Fruit fly (Drosophila melanogaster): ENCODE results near the gene exex.
A peak's percentile ranks its signal among the peaks of the same experiment; 100 is the strongest.

The exex gene

dm6 chr3L:7914969-7915596 is 32.9 kb upstream of the exex start, which contains the start of gene Tmem43 (continued):
- TF ChIP-seq CG10979 (tag; optimal IDR thresholded peaks at IDR 0.05) (no peak), BtbVII (GFP tag; optimal IDR thresholded peaks at IDR 0.05) (no peak), stwl (tag; optimal IDR thresholded peaks at IDR 0.05) (peak; percentile 54), CG13287 (GFP tag; IDR thresholded peaks at IDR 0.05; ENCODE audit: partially characterized antibody) (peak; percentile 33; the same call in 1 of the 2 replicates), CG6689 (GFP tag; IDR thresholded peaks at IDR 0.05) (no peak), gem (tag; optimal IDR thresholded peaks at IDR 0.05) (no peak), Stat92E (GFP tag; optimal IDR thresholded peaks at IDR 0.05) (no peak), Mad (GFP tag; optimal IDR thresholded peaks at IDR 0.05) (no peak), CG18476 (GFP tag; optimal IDR thresholded peaks at IDR 0.05) (no peak), Dll (GFP tag; IDR thresholded peaks at IDR 0.05; ENCODE audit: partially characterized antibody) (peak; percentile 14; the same call in 1 of the 4 replicates), Sin3A (optimal IDR thresholded peaks at IDR 0.05) (peak; percentile 53), Ptx1 (GFP tag; IDR thresholded peaks at IDR 0.05) (no peak), MBD-R2 (GFP tag; IDR thresholded peaks at IDR 0.05) (peak; percentile 90), klu (GFP tag; IDR thresholded peaks at IDR 0.05) (no peak), row (GFP tag; IDR thresholded peaks at IDR 0.05) (peak; percentile 30; the same call in 2 of the 3 replicates), stc (GFP tag; IDR thresholded peaks at IDR 0.05) (no peak), ac (GFP tag; optimal IDR thresholded peaks at IDR 0.05) (no peak), twi (tag; optimal IDR thresholded peaks at IDR 0.05) (no peak), CG4282 (GFP tag; optimal IDR thresholded peaks at IDR 0.05) (no peak), chn (GFP tag; optimal IDR thresholded peaks at IDR 0.05) (no peak), Sry-δ (GFP tag; optimal IDR thresholded peaks at IDR 0.05) (no peak), pan (optimal IDR thresholded peaks at IDR 0.05) (no peak), pan (GFP tag; optimal IDR thresholded peaks at IDR 0.05 in 1 of 2, IDR thresholded peaks at IDR 0.05 in 1 of 2) (no peak), trh (GFP tag; optimal IDR thresholded peaks at IDR 0.05) (no peak), Hey (tag; optimal IDR thresholded peaks at IDR 0.05) (no peak), ro (GFP tag; IDR thresholded peaks at IDR 0.05) (no peak), zen2 (GFP tag; IDR thresholded peaks at IDR 0.05; ENCODE audit: partially characterized antibody) (no peak), CG43689 (GFP tag; IDR thresholded peaks at IDR 0.05) (no peak), unc-4 (GFP tag; IDR thresholded peaks at IDR 0.05; ENCODE audit: partially characterized antibody) (peak; percentile 40; the same call in 1 of the 2 replicates), sob (GFP tag; IDR thresholded peaks at IDR 0.05) (no peak), maf-S (GFP tag; optimal IDR thresholded peaks at IDR 0.05) (no peak), CG15514 (GFP tag; optimal IDR thresholded peaks at IDR 0.05) (peak; percentile 63), kah (GFP tag; optimal IDR thresholded peaks at IDR 0.05) (no peak), CG33557 (GFP tag; optimal IDR thresholded peaks at IDR 0.05) (no peak), Dp (GFP tag; optimal IDR thresholded peaks at IDR 0.05) (peak; percentile 40), CG14860 (GFP tag; IDR thresholded peaks at IDR 0.05; ENCODE audit: partially characterized antibody) (no peak), slou (GFP tag; optimal IDR thresholded peaks at IDR 0.05) (no peak), CG12659 (GFP tag; optimal IDR thresholded peaks at IDR 0.05) (peak; percentile 24), D (optimal IDR thresholded peaks at IDR 0.05) (no peak), D (GFP tag; optimal IDR thresholded peaks at IDR 0.05) (no peak), CG6854 (GFP tag; optimal IDR thresholded peaks at IDR 0.05) (no peak), gt (GFP tag; IDR thresholded peaks at IDR 0.05) (no peak), tgo (GFP tag; IDR thresholded peaks at IDR 0.05) (no peak), jumu (GFP tag; optimal IDR thresholded peaks at IDR 0.05) (no peak), bigmax (GFP tag; optimal IDR thresholded peaks at IDR 0.05) (no peak), esg (GFP tag; conservative IDR thresholded peaks at IDR 0.05) (no peak), CG7928 (GFP tag; optimal IDR thresholded peaks at IDR 0.05) (no peak), gsb (GFP tag; IDR thresholded peaks at IDR 0.05) (no peak), wor (GFP tag; IDR thresholded peaks at IDR 0.05) (no peak), Ets97D (GFP tag; optimal IDR thresholded peaks at IDR 0.05) (peak; percentile 41), seq (GFP tag; IDR thresholded peaks at IDR 0.05) (no peak)

Measured in whole organism, embryonic.